Worm (Caenorhabditis elegans) whole organism, L1 larva: ENCODE measurements around the gene aat-1.

ENCODE experiments used
- efl-1 ChIP-seq, 4 experiments: fragments of 150-350 bp; optimal IDR thresholded peaks in 3 of 4; peaks in 1 of 4; 1 replicate in 1 of 4; 2 replicates in 3 of 4; lab custom pipeline; 2014; ENCODE audit warnings: missing biosample characterization in 2 of 4, missing genetic modification characterization in 2 of 4, missing genetic modification reagents in 2 of 4
- egl-27 ChIP-seq, 2 experiments: fragments of 150-350 bp in 1 of 2; sonication (generic microtip); optimal IDR thresholded peaks; 3 replicates each; lab custom pipeline; 2017 to 2018; ENCODE audit warnings: missing biosample characterization in 2 of 2, missing genetic modification characterization in 2 of 2, missing genetic modification reagents in 2 of 2
- lin-35 ChIP-seq, 2 experiments: fragments of 150-350 bp; optimal IDR thresholded peaks; 2 replicates each; lab custom pipeline; 2014; ENCODE audit warnings: missing biosample characterization in 2 of 2, missing genetic modification characterization in 2 of 2, missing genetic modification reagents in 2 of 2
- mdl-1 ChIP-seq, 2 experiments: fragments of 150-350 bp; optimal IDR thresholded peaks; 2 replicates each; lab custom pipeline; 2014 to 2017; ENCODE audit warnings: missing biosample characterization in 2 of 2, missing genetic modification characterization in 2 of 2, inconsistent platforms in 1 of 2
- nhr-11 ChIP-seq: fragments of 150-350 bp; optimal IDR thresholded peaks from 2 replicates; lab custom pipeline; 2014; ENCODE audit warnings: missing biosample characterization, missing genetic modification characterization
- vab-15 ChIP-seq: sonication (generic microtip); optimal IDR thresholded peaks from 2 replicates; lab custom pipeline; 2017; ENCODE audit warnings: missing genotype, mild to moderate bottlenecking, missing genetic modification characterization, missing compliant biosample characterization

ce11 chrIV:9622272-9622671 lies 20.8 kb upstream of the aat-1 start, which contains the start of gene W09C2.7:
- no peak for TF ChIP-seq lin-35 (GFP tag; optimal IDR thresholded peaks at IDR 0.05; lab: Kevin White, UChicago)
- TF ChIP-seq nhr-11, result no peak
- TF ChIP-seq egl-27 (tag; optimal IDR thresholded peaks at IDR 0.05; lab: Kevin White, UChicago), result no peak
- TF ChIP-seq mdl-1 (tag; optimal IDR thresholded peaks at IDR 0.05; lab: Kevin White, UChicago), result no peak
- TF ChIP-seq vab-15 (tag; lab: Kevin White, UChicago), result no peak
- TF ChIP-seq efl-1 (optimal IDR thresholded peaks at IDR 0.05; lab: Kevin White, UChicago), result no peak
- no peak for TF ChIP-seq efl-1 (GFP tag; optimal IDR thresholded peaks at IDR 0.05 in 1 of 2; lab: Kevin White, UChicago)
